Worm (Caenorhabditis elegans) whole organism, L4 larva: Measurements from ENCODE around the gene moc-5.

ENCODE experiments used
- T20F7.1 ChIP-seq: fragments of 200-800 bp; sonication (Bioruptor generic); optimal IDR thresholded peaks from 2 replicates; lab custom pipeline; 2018; ENCODE audit warnings: mild to moderate bottlenecking, missing genetic modification characterization, missing compliant biosample characterization
- T26A8.4 ChIP-seq: fragments of 200-800 bp; sonication (Bioruptor generic); IDR thresholded peaks from 2 replicates; pipeline ENCODE4 v1.3.6; 2022; ENCODE audit warnings: missing genetic modification characterization, missing compliant biosample characterization
- Y48G9A.11 ChIP-seq: fragments of 200-800 bp; sonication (Bioruptor generic); IDR thresholded peaks from 2 replicates; pipeline ENCODE4 v1.3.6; 2022; ENCODE audit warnings: missing genetic modification reagents, missing genetic modification characterization, missing compliant biosample characterization
- Y5F2A.4 ChIP-seq: fragments of 200-800 bp; sonication (Bioruptor generic); optimal IDR thresholded peaks from 2 replicates; lab custom pipeline; 2018; ENCODE audit warnings: mild to moderate bottlenecking, missing genetic modification characterization, missing compliant biosample characterization
- ZK546.5 ChIP-seq, 2 experiments: sonication (generic microtip); optimal IDR thresholded peaks; 2 replicates each; lab custom pipeline; 2017; ENCODE audit warnings: missing biosample characterization in 2 of 2, missing genetic modification characterization in 2 of 2
- aha-1 ChIP-seq: fragments of 150-350 bp; peaks from one replicate; lab custom pipeline; 2014; ENCODE audit warnings: missing biosample characterization, missing genetic modification characterization
- attf-4 ChIP-seq: sonication (generic microtip); optimal IDR thresholded peaks from 3 replicates; lab custom pipeline; 2017; ENCODE audit warnings: missing biosample characterization, missing genetic modification characterization
- ceh-20 ChIP-seq: fragments of 200-800 bp; sonication (Bioruptor generic); IDR thresholded peaks from 2 replicates; pipeline ENCODE4 v1.3.6; 2022; ENCODE audit warnings: missing genetic modification reagents, missing genetic modification characterization, missing compliant biosample characterization
- ceh-28 ChIP-seq: fragments of 150-350 bp; optimal IDR thresholded peaks from 2 replicates; lab custom pipeline; 2014; ENCODE audit warnings: missing biosample characterization, missing genetic modification reagents, missing genetic modification characterization
- ceh-62 ChIP-seq: sonication (generic microtip); optimal IDR thresholded peaks from 2 replicates; lab custom pipeline; 2017; ENCODE audit warnings: missing biosample characterization, missing genetic modification characterization
- ceh-82 ChIP-seq: sonication (generic microtip); optimal IDR thresholded peaks from 2 replicates; lab custom pipeline; 2017; ENCODE audit warnings: missing biosample characterization, missing genetic modification characterization
- cey-2 ChIP-seq: sonication (generic microtip); optimal IDR thresholded peaks from 3 replicates; lab custom pipeline; 2017; ENCODE audit warnings: missing genetic modification characterization, mild to moderate bottlenecking, missing compliant biosample characterization, antibody characterized with exemption, borderline replicate concordance; ENCODE audit not compliant: insufficient read depth
- ctbp-1 ChIP-seq: fragments of 200-800 bp; sonication (Bioruptor generic); IDR thresholded peaks from 2 replicates; pipeline ENCODE4 v1.3.6; 2022; ENCODE audit warnings: missing genetic modification reagents, missing genetic modification characterization, missing compliant biosample characterization
- daf-16 ChIP-seq, 3 experiments: sonication (generic microtip); optimal IDR thresholded peaks; 2 replicates each; lab custom pipeline; 2016 to 2017; ENCODE audit warnings: missing genetic modification characterization in 3 of 3, missing genetic modification reagents in 3 of 3, mild to moderate bottlenecking in 2 of 3, missing compliant biosample characterization in 2 of 3, missing biosample characterization in 1 of 3, moderate library complexity in 1 of 3
- daf-19 ChIP-seq: fragments of 200-800 bp; sonication (Bioruptor generic); conservative IDR thresholded peaks from 2 replicates; pipeline ENCODE4 v1.3.6; 2022; ENCODE audit warnings: missing genetic modification characterization, missing compliant biosample characterization
- daf-8 ChIP-seq: fragments of 200-800 bp; sonication (Bioruptor generic); IDR thresholded peaks from 2 replicates; pipeline ENCODE4 v1.3.6; 2022; ENCODE audit warnings: missing genetic modification characterization, missing compliant biosample characterization
- dmd-6 ChIP-seq: fragments of 200-800 bp; sonication (Bioruptor generic); IDR thresholded peaks from 2 replicates; pipeline ENCODE4 v1.3.6; 2022; ENCODE audit warnings: missing genetic modification reagents, missing genetic modification characterization, missing compliant biosample characterization
- dpl-1 ChIP-seq: fragments of 150-350 bp; optimal IDR thresholded peaks from 2 replicates; lab custom pipeline; 2014; ENCODE audit warnings: missing biosample characterization, missing genetic modification reagents, missing genetic modification characterization
- egl-27 ChIP-seq: sonication (generic microtip); optimal IDR thresholded peaks from 3 replicates; lab custom pipeline; 2017; ENCODE audit warnings: missing biosample characterization, missing genetic modification reagents, missing genetic modification characterization
- hif-1 ChIP-seq, 2 experiments: sonication (generic microtip); optimal IDR thresholded peaks; 2 replicates each; lab custom pipeline; 2016 to 2017; ENCODE audit warnings: missing compliant biosample characterization in 2 of 2, missing genetic modification characterization in 2 of 2, missing genetic modification reagents in 2 of 2, missing genotype in 2 of 2, mild to moderate bottlenecking in 1 of 2
- hlh-30 ChIP-seq: sonication (generic microtip); optimal IDR thresholded peaks from 2 replicates; lab custom pipeline; 2017; ENCODE audit warnings: antibody characterized with exemption, mild to moderate bottlenecking, missing genetic modification characterization, missing compliant biosample characterization; ENCODE audit not compliant: insufficient read depth
- hmg-1.1 ChIP-seq: fragments of 200-800 bp; sonication (Bioruptor generic); IDR thresholded peaks from 2 replicates; pipeline ENCODE4 v1.3.6; 2022; ENCODE audit warnings: missing genetic modification reagents, missing genetic modification characterization, missing compliant biosample characterization
- lim-7 ChIP-seq: fragments of 200-800 bp; sonication (Bioruptor generic); IDR thresholded peaks from 2 replicates; pipeline ENCODE4 v1.3.6; 2022; ENCODE audit warnings: missing genetic modification characterization, missing compliant biosample characterization
- lin-1 ChIP-seq: fragments of 200-800 bp; sonication (Bioruptor generic); IDR thresholded peaks from 2 replicates; pipeline ENCODE4 v1.3.6; 2022; ENCODE audit warnings: missing genetic modification reagents, missing genetic modification characterization, missing compliant biosample characterization
- lin-13 ChIP-seq: fragments of 150-350 bp; optimal IDR thresholded peaks from 2 replicates; lab custom pipeline; 2014; ENCODE audit warnings: missing biosample characterization, missing genetic modification reagents, missing genetic modification characterization
- lin-29 ChIP-seq: fragments of 200-800 bp; sonication (Bioruptor generic); IDR thresholded peaks from 2 replicates; pipeline ENCODE4 v1.3.6; 2022; ENCODE audit warnings: missing genetic modification reagents, missing genetic modification characterization, missing compliant biosample characterization
- lsy-2 ChIP-seq, 2 experiments: fragments of 150-350 bp in 1 of 2; sonication (generic microtip) in 1 of 2; optimal IDR thresholded peaks; 2 replicates each; lab custom pipeline; 2014 to 2017; ENCODE audit warnings: missing biosample characterization in 2 of 2, missing genetic modification characterization in 2 of 2
- madf-9 ChIP-seq: fragments of 200-800 bp; sonication (Bioruptor generic); conservative IDR thresholded peaks from 2 replicates; pipeline ENCODE4 v1.3.6; 2022; ENCODE audit warnings: missing genetic modification reagents, missing genetic modification characterization, missing compliant biosample characterization
- mep-1 ChIP-seq: fragments of 150-350 bp; sonication (generic microtip); optimal IDR thresholded peaks from 3 replicates; lab custom pipeline; 2014; ENCODE audit warnings: missing biosample characterization, missing genetic modification characterization
- mxl-3 ChIP-seq: fragments of 200-800 bp; sonication (Bioruptor generic); optimal IDR thresholded peaks from 2 replicates; lab custom pipeline; 2018; ENCODE audit warnings: mild to moderate bottlenecking, missing genetic modification characterization, missing compliant biosample characterization
- nhr-237 ChIP-seq: sonication (generic microtip); optimal IDR thresholded peaks from 2 replicates; lab custom pipeline; 2017; ENCODE audit warnings: missing biosample characterization, missing genetic modification characterization
- nhr-28 ChIP-seq: fragments of 150-350 bp; optimal IDR thresholded peaks from 2 replicates; lab custom pipeline; 2014; ENCODE audit warnings: missing biosample characterization, missing genetic modification characterization
- nhr-6 ChIP-seq: fragments of 150-350 bp; optimal IDR thresholded peaks from 2 replicates; lab custom pipeline; 2014; ENCODE audit warnings: missing biosample characterization, missing genetic modification characterization
- pqm-1 ChIP-seq: sonication (generic microtip); optimal IDR thresholded peaks from 2 replicates; lab custom pipeline; 2017; ENCODE audit warnings: missing biosample characterization, missing genetic modification characterization
- rbr-2 ChIP-seq: sonication (generic microtip); optimal IDR thresholded peaks from 2 replicates; lab custom pipeline; 2016; ENCODE audit warnings: missing genotype, missing genetic modification characterization, missing compliant biosample characterization
- snpc-1.2 ChIP-seq: fragments of 200-800 bp; sonication (Bioruptor generic); IDR thresholded peaks from 2 replicates; pipeline ENCODE4 v1.3.6; 2022; ENCODE audit warnings: missing genetic modification reagents, missing genetic modification characterization, missing compliant biosample characterization
- snpc-4 ChIP-seq: fragments of 150-350 bp; optimal IDR thresholded peaks from 2 replicates; lab custom pipeline; 2014; ENCODE audit warnings: missing biosample characterization, missing genetic modification characterization
- unc-62 ChIP-seq, 3 experiments: fragments of 150-350 bp in 1 of 3; sonication (generic microtip); optimal IDR thresholded peaks in 2 of 3; peaks in 1 of 3; 1 replicate in 1 of 3; 2 replicates in 2 of 3; lab custom pipeline; 2014 to 2017; ENCODE audit warnings: missing biosample characterization in 3 of 3, missing genetic modification characterization in 3 of 3, missing genetic modification reagents in 3 of 3, missing genotype in 1 of 3
- vab-7 ChIP-seq: fragments of 200-800 bp; sonication (Bioruptor generic); IDR thresholded peaks from 2 replicates; pipeline ENCODE4 v1.3.6; 2022; ENCODE audit warnings: missing genetic modification reagents, missing genetic modification characterization, missing compliant biosample characterization
- zfp-2 ChIP-seq: sonication (generic microtip); optimal IDR thresholded peaks from 2 replicates; lab custom pipeline; 2016; ENCODE audit warnings: mild to moderate bottlenecking, missing genetic modification characterization, missing compliant biosample characterization
- zfp-3 ChIP-seq: fragments of 200-800 bp; sonication (Bioruptor generic); conservative IDR thresholded peaks from 2 replicates; pipeline ENCODE4 v1.3.6; 2022; ENCODE audit warnings: missing genetic modification reagents, missing genetic modification characterization, missing compliant biosample characterization

Gene moc-5

DNA sequence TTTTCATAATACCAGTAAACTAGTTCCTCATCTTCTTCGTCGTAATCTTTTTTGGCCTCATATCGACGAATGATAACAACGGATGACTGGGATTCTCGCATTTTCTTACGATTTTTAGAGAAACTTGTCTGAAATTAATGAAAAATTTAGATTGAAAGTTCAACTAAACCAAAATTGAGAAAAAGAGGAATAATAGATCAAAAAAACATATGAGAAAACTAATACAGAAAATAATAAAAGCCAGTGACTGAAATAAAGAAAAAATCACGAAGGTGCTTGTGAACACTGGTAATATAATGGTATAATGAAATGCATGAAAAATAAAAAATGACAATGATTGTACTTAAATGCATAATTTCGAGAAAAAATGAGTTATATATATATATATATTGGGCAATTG is 29.1 kb downstream of the moc-5 start, which contains the start of gene C07B5.8:
C07B5.8 (minus strand) TSS at position 101 of the 400 bp plus-strand sequence.
- TF ChIP-seq ceh-28 (tag; lab: Kevin White, UChicago) (no peak), lin-29 (no peak), lim-7 (GFP tag; lab: Robert Waterston, UW) (no peak), snpc-1.2 (no peak), aha-1 (tag; lab: Kevin White, UChicago) (peak; percentile 78)

DNA sequence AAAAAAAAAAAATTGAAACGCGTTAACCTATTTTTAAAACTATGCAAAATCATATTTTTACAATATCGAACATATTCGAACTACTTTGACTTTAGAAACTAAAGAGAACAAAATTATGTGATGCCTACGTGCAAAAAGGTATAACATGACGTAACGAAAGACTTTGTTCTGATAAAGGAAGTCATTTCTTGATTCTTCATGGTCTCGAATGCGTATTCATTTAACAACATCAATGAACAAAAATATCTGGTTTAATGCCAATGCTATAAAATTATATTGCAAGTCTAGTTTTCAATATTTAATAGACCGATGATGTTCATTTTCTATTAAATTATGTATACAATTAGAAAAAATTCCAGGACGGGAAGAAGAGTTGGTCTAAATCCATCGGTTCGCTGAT is 29.8 kb downstream of the moc-5 start:
- TF ChIP-seq zfp-3 (GFP tag; lab: Robert Waterston, UW) (0 out of 2 replicates have a peak, but pooled peaks have one; percentile 28), ceh-20 (no peak), nhr-6 (no peak), ceh-82 (tag; lab: Kevin White, UChicago) (no peak), attf-4 (no peak), pqm-1 (tag; lab: Kevin White, UChicago) (no peak), lsy-2 (tag; optimal IDR thresholded peaks at IDR 0.05; lab: Kevin White, UChicago) (peak in 1 of 2 experiments; percentile 13), T26A8.4 (0 out of 2 replicates have a peak, but pooled peaks have one; percentile 39), Y48G9A.11 (GFP tag; lab: Robert Waterston, UW) (no peak), dpl-1 (no peak), hif-1 (tag; optimal IDR thresholded peaks at IDR 0.05; lab: Kevin White, UChicago) (peak in 1 of 2 experiments; percentile 57), zfp-2 (tag; lab: Kevin White, UChicago) (no peak), snpc-4 (tag; lab: Kevin White, UChicago) (no peak), mep-1 (tag; lab: Kevin White, UChicago) (peak; percentile 38), cey-2 (tag; lab: Kevin White, UChicago) (no peak), hlh-30 (tag; lab: Kevin White, UChicago) (no peak), vab-7 (GFP tag; lab: Robert Waterston, UW) (no peak)
- TF ChIP-seq, all 104 proteins: peak for 5

DNA sequence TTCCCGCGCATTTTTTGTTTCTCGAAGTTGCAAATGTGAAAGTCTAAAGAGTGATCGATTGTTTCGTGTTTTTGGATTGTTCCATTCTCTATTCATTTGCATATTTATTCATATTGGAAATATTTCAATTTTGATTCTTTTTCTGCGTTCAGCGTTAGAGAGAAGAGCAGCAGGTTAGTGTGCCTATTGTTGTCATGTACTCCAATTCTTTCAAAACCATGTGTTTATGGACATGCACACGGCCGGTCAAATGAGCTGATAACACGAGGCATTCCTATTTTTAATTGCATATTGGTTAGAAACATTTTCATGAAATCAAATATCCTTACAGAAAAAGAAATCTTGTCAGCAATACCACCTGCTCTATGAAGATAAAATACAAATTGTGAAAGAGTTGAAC is 34.1 kb downstream of the moc-5 start:
- no peak for TF ChIP-seq daf-19
- TF ChIP-seq unc-62 (GFP tag; optimal IDR thresholded peaks at IDR 0.05 in 1 of 2; lab: Kevin White, UChicago) = peak in 1 of 2 experiments; percentile 6
- no peak for TF ChIP-seq unc-62 (tag; optimal IDR thresholded peaks at IDR 0.05; lab: Kevin White, UChicago)
- TF ChIP-seq nhr-28 (tag; lab: Kevin White, UChicago) = peak; percentile 45
- TF ChIP-seq hlh-30 (tag; lab: Kevin White, UChicago) = peak; percentile 63
- peak; percentile 22 for TF ChIP-seq mxl-3 (GFP tag; lab: Kevin White, UChicago)
- TF ChIP-seq daf-16 (GFP tag; optimal IDR thresholded peaks at IDR 0.05; lab: Kevin White, UChicago) = no peak
- TF ChIP-seq daf-16 (tag; optimal IDR thresholded peaks at IDR 0.05; lab: Kevin White, UChicago) = peak; percentile 64
- TF ChIP-seq, all 104 proteins: peak for 5

DNA sequence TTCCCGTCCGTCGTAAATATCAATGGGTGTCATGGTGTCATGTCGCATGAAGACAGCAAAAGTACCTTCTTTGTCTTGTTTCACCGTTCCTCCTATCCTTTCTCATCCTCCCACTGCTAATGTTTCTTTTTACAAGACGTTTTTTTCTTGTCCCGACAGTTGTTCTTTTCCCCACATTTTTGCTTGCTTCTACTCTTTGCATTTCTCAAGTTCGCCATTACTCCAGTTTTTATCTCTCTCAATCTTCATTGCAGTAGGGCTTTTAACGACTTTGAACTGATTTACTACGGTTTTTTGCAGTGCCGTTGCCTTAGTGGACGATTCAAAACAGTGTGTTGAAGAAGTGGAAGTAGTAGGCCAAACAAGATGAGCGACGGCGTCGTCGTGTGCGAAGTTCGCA is 36.4 kb downstream of the moc-5 start, which contains the start of gene C07B5.4:
C07B5.4 (plus strand) TSS at position 301 of the 400 bp plus-strand sequence.
- TF ChIP-seq unc-62 (GFP tag; optimal IDR thresholded peaks at IDR 0.05 in 1 of 2; lab: Kevin White, UChicago) (peak in 1 of 2 experiments; percentile 28), unc-62 (tag; optimal IDR thresholded peaks at IDR 0.05; lab: Kevin White, UChicago) (no peak), ZK546.5 (tag; optimal IDR thresholded peaks at IDR 0.05; lab: Kevin White, UChicago) (no peak)

DNA sequence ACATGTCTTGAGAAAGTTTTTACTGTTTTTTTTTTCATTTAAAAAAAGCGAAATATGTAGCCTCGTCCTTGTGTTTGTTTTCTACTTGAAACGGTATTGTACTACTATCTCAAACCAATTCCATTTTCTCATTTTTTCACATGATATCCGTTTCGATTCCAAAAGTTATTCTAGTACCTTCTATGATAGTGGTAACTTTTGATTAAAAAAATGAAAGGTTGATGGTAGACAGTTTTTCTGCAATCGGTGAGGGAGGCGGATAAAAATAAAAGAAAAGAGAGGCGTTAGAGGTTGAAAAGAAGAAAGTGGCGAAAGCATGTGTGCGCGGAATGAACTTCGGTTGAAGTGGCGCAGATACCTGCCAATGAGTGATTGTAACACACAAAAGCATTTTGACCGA is 37.9 kb downstream of the moc-5 start:
- TF ChIP-seq rbr-2 (no peak), lim-7 (GFP tag; lab: Robert Waterston, UW) (no peak), dmd-6 (GFP tag; lab: Robert Waterston, UW) (0 out of 2 replicates have a peak, but pooled peaks have one; percentile 11), aha-1 (tag; lab: Kevin White, UChicago) (peak; percentile 49), nhr-237 (tag; lab: Kevin White, UChicago) (no peak), ceh-62 (tag; lab: Kevin White, UChicago) (no peak), egl-27 (tag; lab: Kevin White, UChicago) (no peak), nhr-28 (tag; lab: Kevin White, UChicago) (peak; percentile 64), cey-2 (tag; lab: Kevin White, UChicago) (peak; percentile 51), madf-9 (0 out of 2 replicates have a peak, but pooled peaks have one; percentile 16), daf-19 (no peak), T20F7.1 (peak; percentile 33), Y5F2A.4 (GFP tag; lab: Kevin White, UChicago) (no peak), lin-13 (GFP tag; lab: Kevin White, UChicago) (no peak), hlh-30 (tag; lab: Kevin White, UChicago) (peak; percentile 39), mep-1 (tag; lab: Kevin White, UChicago) (no peak), lin-1 (GFP tag; lab: Robert Waterston, UW) (no peak), daf-8 (GFP tag; lab: Robert Waterston, UW) (no peak), hmg-1.1 (GFP tag; lab: Robert Waterston, UW) (no peak), ctbp-1 (no peak)
